Worm (Caenorhabditis elegans): ENCODE results near the gene srx-41.
A peak's percentile ranks its signal among the peaks of the same experiment; 100 is the strongest.

srx-41 gene

DNA sequence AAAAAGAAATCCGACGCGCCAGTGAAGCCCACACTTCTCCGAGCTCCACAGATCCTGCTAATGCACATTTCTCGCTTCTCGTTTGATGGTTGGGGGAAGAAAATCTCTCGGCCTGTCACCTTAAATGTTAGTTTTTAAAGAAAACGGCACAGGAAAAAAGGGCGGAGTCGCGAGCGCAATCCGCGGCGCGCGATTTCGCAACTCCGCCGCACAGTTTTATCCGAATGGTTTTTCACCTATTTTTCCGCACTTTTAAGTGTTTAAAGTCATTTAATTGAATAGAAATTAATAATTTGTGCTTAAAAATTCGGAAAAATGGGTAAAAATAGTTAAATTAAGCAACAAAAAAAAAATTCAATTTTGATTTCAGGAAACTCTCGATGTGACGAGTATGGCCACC is 49.4 kb downstream of the srx-41 start (continued):
- peak; percentile 30 for TF ChIP-seq rnt-1 (tag; optimal IDR thresholded peaks at IDR 0.05)
- TF ChIP-seq unc-86 (tag; optimal IDR thresholded peaks at IDR 0.05) = no peak
- TF ChIP-seq nhr-19 (GFP tag; conservative IDR thresholded peaks at IDR 0.05) = peak; percentile 38
- TF ChIP-seq xbp-1 (tag; optimal IDR thresholded peaks at IDR 0.05) = peak; percentile 32
- peak; percentile 13 to 20 for TF ChIP-seq lin-35 (GFP tag; optimal IDR thresholded peaks at IDR 0.05)
- TF ChIP-seq lin-14 (GFP tag; optimal IDR thresholded peaks at IDR 0.05) = peak; percentile 21
- TF ChIP-seq nhr-85 (tag) = peak; percentile 36
- peak; percentile 29 for TF ChIP-seq nhr-20 (tag; optimal IDR thresholded peaks at IDR 0.05)
- TF ChIP-seq lin-13 (GFP tag; optimal IDR thresholded peaks at IDR 0.05) = no peak
- no peak for TF ChIP-seq nhr-12 (tag; optimal IDR thresholded peaks at IDR 0.05)
- TF ChIP-seq swsn-7 (tag; optimal IDR thresholded peaks at IDR 0.05) = peak; percentile 47

DNA sequence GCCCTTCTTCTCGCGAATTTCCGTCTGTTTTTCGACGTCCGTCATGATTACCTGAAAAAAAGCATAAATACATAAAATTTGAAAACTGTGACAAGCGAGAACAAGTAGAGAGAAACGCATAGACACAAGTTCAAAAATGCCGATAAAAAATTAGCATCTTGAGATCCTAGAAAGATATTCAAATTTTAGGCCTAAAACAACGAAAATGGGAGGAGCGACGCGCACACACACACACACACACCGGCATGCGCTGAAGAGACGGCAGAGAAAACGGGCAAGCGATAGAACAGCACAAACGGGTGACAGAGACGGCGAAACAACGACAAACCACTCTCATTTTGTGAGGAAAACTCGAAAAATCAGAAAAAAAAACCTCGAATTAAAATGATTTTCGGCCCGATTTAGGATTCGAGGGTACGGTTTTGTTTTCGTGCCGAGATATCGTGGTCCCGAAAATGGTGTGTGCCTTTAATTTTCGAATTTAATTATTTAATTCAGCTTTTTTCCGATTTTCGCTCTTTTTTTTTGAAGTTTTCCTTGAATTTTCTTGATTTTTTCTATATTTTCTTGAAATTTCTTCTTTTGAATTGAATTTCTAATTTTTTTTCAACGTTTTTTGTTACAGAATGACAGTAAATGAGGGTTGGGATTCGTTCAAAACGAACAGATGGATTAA is 50.8 kb downstream of the srx-41 start, which contains the start of the genes rpl-11.1 and T22F3.2:
rpl-11.1 (minus strand) TSS at position 51 of the 676 bp plus-strand sequence.
T22F3.2 (plus strand) TSS at position 626 of the 676 bp plus-strand sequence.
- TF ChIP-seq mdl-1 (tag; optimal IDR thresholded peaks at IDR 0.05) (peak in 1 of 2 experiments; percentile 26), elt-3 (tag; optimal IDR thresholded peaks at IDR 0.05) (peak in 1 of 6 experiments; percentile 7), ceh-82 (tag; optimal IDR thresholded peaks at IDR 0.05) (peak in 1 of 3 experiments; percentile 35), rnt-1 (tag; optimal IDR thresholded peaks at IDR 0.05) (peak; percentile 43), dpl-1 (GFP tag; optimal IDR thresholded peaks at IDR 0.05) (peak in 1 of 3 experiments; percentile 26), lin-35 (GFP tag; optimal IDR thresholded peaks at IDR 0.05) (peak in 1 of 2 experiments; percentile 35), lsy-2 (tag; optimal IDR thresholded peaks at IDR 0.05) (peak in 1 of 2 experiments; percentile 30), nhr-85 (tag) (peak; percentile 58), tbx-2 (tag; optimal IDR thresholded peaks at IDR 0.05) (no peak), Y116A8C.19 (tag; optimal IDR thresholded peaks at IDR 0.05; ENCODE audit: borderline replicate concordance) (no peak), xbp-1 (tag; optimal IDR thresholded peaks at IDR 0.05) (no peak), lin-14 (GFP tag; optimal IDR thresholded peaks at IDR 0.05) (peak; percentile 32), zag-1 (tag; optimal IDR thresholded peaks at IDR 0.05) (no peak), aly-2 (tag; optimal IDR thresholded peaks at IDR 0.05) (no peak), ces-1 (GFP tag; optimal IDR thresholded peaks at IDR 0.05) (no peak), efl-1 (optimal IDR thresholded peaks at IDR 0.05) (peak; percentile 31 to 55), efl-1 (GFP tag; optimal IDR thresholded peaks at IDR 0.05 in 1 of 2) (peak in 1 of 2 experiments; percentile 33), hlh-17 (GFP tag; optimal IDR thresholded peaks at IDR 0.05; ENCODE audit: borderline replicate concordance) (no peak)

DNA sequence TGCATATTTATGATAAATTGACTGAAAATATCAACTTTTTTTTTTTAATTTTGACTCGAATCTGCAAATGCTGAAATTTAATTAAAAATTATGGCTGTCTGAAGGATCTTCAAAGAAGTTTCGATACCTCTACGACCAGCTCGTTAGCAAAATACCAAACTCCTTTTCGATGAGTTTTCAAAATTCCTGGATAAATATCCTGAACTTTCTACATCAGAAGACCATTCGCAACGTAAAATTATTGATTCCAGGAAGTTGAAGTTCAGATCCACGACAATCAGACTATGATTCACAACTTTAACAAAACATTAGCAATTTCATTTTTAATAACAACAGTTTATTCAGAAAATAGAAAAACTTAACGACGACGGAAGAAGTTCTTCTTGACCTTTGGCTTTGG is 52.0 kb downstream of the srx-41 start:
- TF ChIP-seq aly-2 (tag; optimal IDR thresholded peaks at IDR 0.05) (peak; percentile 3), hpl-2 (GFP tag; optimal IDR thresholded peaks at IDR 0.05) (no peak)
